Fruit fly (Drosophila melanogaster): Measurements from ENCODE around the gene CG5445.

The CG5445 gene

dm6 chrX:17290960-17291432 lies 8.7 kb downstream of the CG5445 start:
- TF ChIP-seq noc (tag; optimal IDR thresholded peaks at IDR 0.05), result no peak

dm6 chrX:17292050-17292730 lies 9.9 kb downstream of the CG5445 start:
- peak; percentile 94 for TF ChIP-seq noc (tag; optimal IDR thresholded peaks at IDR 0.05)

- TF ChIP-seq noc (tag; optimal IDR thresholded peaks at IDR 0.05), result peak; percentile 73
Measured at dm6 chrX:17293385-17293784, 11.1 kb downstream of the CG5445 start.

- TF ChIP-seq noc (tag; optimal IDR thresholded peaks at IDR 0.05), result no peak
Measured at dm6 chrX:17294169-17294833, 12.0 kb downstream of the CG5445 start.

- no peak for TF ChIP-seq noc (tag; optimal IDR thresholded peaks at IDR 0.05)
Measured at dm6 chrX:17294979-17295378, 12.7 kb downstream of the CG5445 start.

- TF ChIP-seq noc (tag; optimal IDR thresholded peaks at IDR 0.05), result no peak
Measured at dm6 chrX:17296283-17297069, 14.2 kb downstream of the CG5445 start.

dm6 chrX:17297070-17297689 lies 14.9 kb downstream of the CG5445 start:
- TF ChIP-seq noc (tag; optimal IDR thresholded peaks at IDR 0.05), result no peak

- TF ChIP-seq noc (tag; optimal IDR thresholded peaks at IDR 0.05), result no peak
Measured at dm6 chrX:17297924-17298591, 15.8 kb downstream of the CG5445 start.

- peak; percentile 70 for TF ChIP-seq noc (tag; optimal IDR thresholded peaks at IDR 0.05)
Measured at dm6 chrX:17298900-17299836, 16.9 kb downstream of the CG5445 start.

dm6 chrX:17300609-17301208 lies 18.4 kb downstream of the CG5445 start:
- TF ChIP-seq noc (tag; optimal IDR thresholded peaks at IDR 0.05), result no peak

dm6 chrX:17301705-17302104 lies 19.4 kb downstream of the CG5445 start, which contains the start of gene Fim:
Fim (minus strand) TSS chrX:17301929.
- no peak for TF ChIP-seq noc (tag; optimal IDR thresholded peaks at IDR 0.05)

- no peak for TF ChIP-seq noc (tag; optimal IDR thresholded peaks at IDR 0.05)
Measured at dm6 chrX:17302202-17303061, 20.1 kb downstream of the CG5445 start.

dm6 chrX:17305544-17305943 lies 23.2 kb downstream of the CG5445 start:
- no peak for TF ChIP-seq noc (tag; optimal IDR thresholded peaks at IDR 0.05)
